Worm (Caenorhabditis elegans): ENCODE data around the gene cpr-6.

Gene cpr-6

DNA sequence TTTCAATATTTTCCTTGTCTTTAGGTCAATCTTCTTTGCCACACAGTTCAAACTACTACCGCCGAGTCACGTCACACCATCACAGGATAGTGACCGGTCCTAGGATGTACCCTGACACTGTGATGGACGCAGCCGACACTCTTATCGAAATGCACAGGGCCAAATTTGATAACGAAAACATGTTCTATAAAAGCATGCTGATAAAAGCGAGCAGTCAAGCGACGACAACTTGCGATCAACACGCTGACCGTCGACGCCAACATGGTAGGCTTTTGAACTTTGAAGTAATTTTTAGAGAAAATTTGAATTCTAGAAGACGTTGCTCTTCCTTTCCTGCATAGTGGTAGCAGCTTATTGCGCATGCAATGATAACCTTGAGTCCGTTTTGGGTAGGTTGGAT is at the start of gene cpr-6:
TSS of gene cpr-6 (plus strand) at position 217 of the 400 bp plus-strand sequence.
- TF ChIP-seq elt-2 (tag; optimal IDR thresholded peaks at IDR 0.05) (peak; percentile 93), elt-1 (tag; optimal IDR thresholded peaks at IDR 0.05) (no peak), pqm-1 (tag; optimal IDR thresholded peaks at IDR 0.05) (peak; percentile 88), pha-4 (tag; optimal IDR thresholded peaks at IDR 0.05) (peak; percentile 21), mdl-1 (tag; optimal IDR thresholded peaks at IDR 0.05) (no peak)

DNA sequence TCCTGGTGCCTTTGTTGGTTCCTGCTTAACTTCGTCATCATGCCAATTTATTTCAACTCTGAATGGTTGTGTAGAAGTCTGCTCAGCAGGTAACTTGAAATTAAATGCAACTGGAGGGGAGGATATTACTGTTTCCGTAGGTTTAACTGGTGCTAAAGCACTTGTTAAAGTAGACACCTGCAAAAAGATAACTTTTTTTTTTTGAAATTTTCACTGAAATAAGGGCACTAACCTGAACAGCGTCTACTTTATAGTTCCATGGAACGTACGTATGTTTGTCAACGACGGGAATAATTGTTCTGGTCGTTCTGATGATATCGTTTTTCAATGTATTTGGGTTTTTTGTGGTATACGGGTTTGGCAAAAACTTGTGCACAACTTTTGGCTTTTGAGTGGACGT is 46.5 kb upstream of the cpr-6 start:
- TF ChIP-seq aly-2 (tag; optimal IDR thresholded peaks at IDR 0.05), result no peak
- no peak for TF ChIP-seq ceh-9 (tag; optimal IDR thresholded peaks at IDR 0.05)
- TF ChIP-seq unc-39 (tag; optimal IDR thresholded peaks at IDR 0.05), result no peak
- TF ChIP-seq zag-1 (tag; optimal IDR thresholded peaks at IDR 0.05), result no peak
- no peak for TF ChIP-seq nhr-77 (tag; optimal IDR thresholded peaks at IDR 0.05)
- no peak for TF ChIP-seq nhr-76 (tag; optimal IDR thresholded peaks at IDR 0.05)
- TF ChIP-seq nhr-23 (tag; optimal IDR thresholded peaks at IDR 0.05), result no peak
- no peak for TF ChIP-seq skn-1 (tag; optimal IDR thresholded peaks at IDR 0.05)
- no peak for TF ChIP-seq nfya-1 (tag; optimal IDR thresholded peaks at IDR 0.05; ENCODE audit: insufficient read depth)
- no peak for TF ChIP-seq nhr-25 (tag; optimal IDR thresholded peaks at IDR 0.05)
- no peak for TF ChIP-seq ztf-4 (tag; optimal IDR thresholded peaks at IDR 0.05)

DNA sequence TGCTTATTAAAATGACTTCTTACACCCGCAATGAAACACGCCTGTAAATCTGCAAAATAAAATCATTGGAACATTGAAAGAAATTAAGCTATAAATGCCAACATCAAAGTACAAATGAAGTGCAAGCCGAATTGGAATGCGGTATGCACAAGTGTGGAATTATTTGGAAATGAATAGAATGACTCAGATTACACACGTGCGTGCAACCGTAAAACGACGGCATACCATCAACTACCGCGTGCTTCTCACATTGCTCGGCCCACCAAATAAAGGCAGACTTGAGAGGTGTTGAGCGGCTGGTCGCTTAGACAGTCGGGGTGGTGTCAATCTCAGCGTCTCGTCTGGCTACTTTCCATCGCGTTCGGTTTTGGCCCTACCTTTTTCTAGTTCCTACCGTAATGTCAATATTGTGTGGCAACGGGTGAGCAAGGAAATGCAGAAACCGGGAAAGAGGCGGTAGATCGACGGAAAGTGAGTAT is 44.6 kb upstream of the cpr-6 start, which contains the start of gene aaim-1:
TSS of gene aaim-1 (minus strand) at position 51 of the 479 bp plus-strand sequence.
- no peak for TF ChIP-seq eor-1 (tag; optimal IDR thresholded peaks at IDR 0.05)
- no peak for TF ChIP-seq snpc-4 (tag; optimal IDR thresholded peaks at IDR 0.05)
- no peak for TF ChIP-seq ztf-4 (tag; optimal IDR thresholded peaks at IDR 0.05)
- no peak for TF ChIP-seq nhr-67 (tag; optimal IDR thresholded peaks at IDR 0.05)

DNA sequence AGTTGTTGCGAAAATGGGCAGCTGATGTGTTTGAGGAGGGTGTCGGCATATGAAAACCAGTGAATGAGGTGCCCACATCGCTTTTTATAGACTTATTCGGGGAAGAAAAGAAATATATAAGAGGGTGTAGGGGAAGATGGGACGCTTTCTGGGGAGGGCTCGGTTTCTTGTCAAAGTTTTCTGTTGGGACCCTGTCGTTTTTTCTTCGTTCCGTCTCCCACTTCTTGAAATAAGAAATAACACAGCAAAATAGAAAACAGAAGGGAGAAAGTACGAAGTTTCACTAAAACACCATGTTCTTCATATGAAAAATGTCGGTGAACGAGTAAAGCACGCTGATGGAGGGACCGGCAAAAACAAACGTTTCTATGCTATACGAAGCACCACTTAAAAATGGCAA is 37.4 kb upstream of the cpr-6 start, which contains the start of gene dop-3:
TSS of gene dop-3 (minus strand) at position 101 of the 400 bp plus-strand sequence.
- no peak for TF ChIP-seq nhr-11 (tag; optimal IDR thresholded peaks at IDR 0.05)
- no peak for TF ChIP-seq aly-2 (tag; optimal IDR thresholded peaks at IDR 0.05)

DNA sequence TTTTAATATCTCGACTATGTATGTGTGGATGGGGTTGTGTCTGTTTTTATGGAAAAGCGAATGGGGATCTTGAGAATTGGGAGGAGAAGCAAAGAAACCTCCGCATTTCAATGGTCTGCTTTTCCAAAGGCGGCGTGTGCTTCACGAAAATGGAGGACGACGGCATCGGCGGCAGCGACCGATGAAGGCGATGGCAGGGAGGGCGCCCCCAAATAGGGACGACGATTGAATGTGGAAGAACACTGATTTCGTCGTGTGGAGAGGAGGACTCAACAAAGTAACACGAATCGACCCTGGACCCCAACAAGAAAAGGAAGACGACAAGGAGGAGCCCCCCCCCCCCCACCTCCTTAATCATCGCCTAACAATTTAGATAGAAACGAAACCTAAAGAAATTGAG is 34.0 kb upstream of the cpr-6 start:
- no peak for TF ChIP-seq lsy-12 (tag; optimal IDR thresholded peaks at IDR 0.05)
- no peak for TF ChIP-seq egl-5 (tag; optimal IDR thresholded peaks at IDR 0.05)
- TF ChIP-seq ceh-28 (tag; optimal IDR thresholded peaks at IDR 0.05), result no peak
- no peak for TF ChIP-seq mdl-1 (tag; optimal IDR thresholded peaks at IDR 0.05)
- no peak for TF ChIP-seq lin-39 (tag; optimal IDR thresholded peaks at IDR 0.05)
- TF ChIP-seq nfya-1 (tag; optimal IDR thresholded peaks at IDR 0.05; ENCODE audit: insufficient read depth), result no peak
- TF ChIP-seq nhr-237 (tag; optimal IDR thresholded peaks at IDR 0.05), result no peak
- no peak for TF ChIP-seq ZK546.5 (tag; optimal IDR thresholded peaks at IDR 0.05)
- TF ChIP-seq nhr-76 (tag; optimal IDR thresholded peaks at IDR 0.05), result no peak
- no peak for TF ChIP-seq unc-39 (tag; optimal IDR thresholded peaks at IDR 0.05)
- no peak for TF ChIP-seq nhr-77 (tag; optimal IDR thresholded peaks at IDR 0.05)

DNA sequence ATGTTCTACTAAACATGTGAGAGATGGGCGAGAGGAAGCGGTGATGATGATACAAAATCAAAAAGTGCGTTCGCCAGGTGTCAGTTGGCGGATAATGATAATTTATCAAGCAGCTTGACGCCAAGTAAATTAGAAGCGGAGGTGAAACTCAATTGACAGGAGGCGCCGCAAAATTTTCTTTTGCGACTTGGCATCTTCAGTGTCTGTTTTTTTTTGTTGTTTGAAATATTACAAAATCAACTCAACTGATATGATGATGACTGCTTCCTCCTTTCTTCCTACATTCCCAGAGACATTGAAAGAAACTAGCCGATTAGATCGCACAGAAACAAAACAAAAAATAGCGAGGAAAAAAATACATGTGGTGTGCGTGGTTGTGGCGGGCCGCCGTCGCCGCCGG is 31.0 kb upstream of the cpr-6 start:
- TF ChIP-seq unc-62 (GFP tag; optimal IDR thresholded peaks at IDR 0.05) (no peak), nhr-43 (tag; optimal IDR thresholded peaks at IDR 0.05; ENCODE audit: poor library complexity, severe bottlenecking) (no peak), lin-39 (tag; optimal IDR thresholded peaks at IDR 0.05) (peak; percentile 31)

DNA sequence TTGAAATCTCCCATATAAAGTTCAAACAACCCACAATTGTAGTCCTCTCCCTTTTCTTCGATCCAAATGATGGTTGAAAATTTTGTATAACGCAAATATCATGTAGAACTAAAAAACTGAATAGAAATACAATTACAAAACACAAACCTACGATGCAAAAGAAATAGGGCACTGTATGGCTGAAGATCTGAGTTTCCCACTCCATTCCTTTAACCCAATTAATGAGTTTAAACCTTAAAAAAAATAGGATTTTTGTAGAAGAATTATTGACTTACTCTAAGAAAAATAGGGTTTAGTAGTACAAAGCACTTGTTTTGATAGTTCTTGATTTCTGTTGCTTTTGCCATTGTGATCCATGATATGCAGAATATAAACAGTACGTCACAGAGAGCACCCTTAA is 23.6 kb upstream of the cpr-6 start:
- no peak for TF ChIP-seq ceh-82 (tag; optimal IDR thresholded peaks at IDR 0.05)
- TF ChIP-seq elt-3 (tag; optimal IDR thresholded peaks at IDR 0.05), result no peak
- TF ChIP-seq egl-5 (tag; optimal IDR thresholded peaks at IDR 0.05), result no peak
- no peak for TF ChIP-seq nhr-28 (tag; optimal IDR thresholded peaks at IDR 0.05)
- no peak for TF ChIP-seq nhr-25 (tag; optimal IDR thresholded peaks at IDR 0.05)
- no peak for TF ChIP-seq ZK546.5 (tag; optimal IDR thresholded peaks at IDR 0.05)
- no peak for TF ChIP-seq ztf-4 (tag; optimal IDR thresholded peaks at IDR 0.05)

Measured in whole organism, L3 larva.